Fruit fly (Drosophila melanogaster) S2 (cell line): Measurements from ENCODE around the gene Vps13B.

Experiments
- CG8478 ChIP-seq: fragments of >200 bp; optimal IDR thresholded peaks from 2 replicates; lab custom pipeline; 2018
- CTCF ChIP-seq, 2 experiments: fragments of >200 bp; optimal IDR thresholded peaks; 2 replicates each; lab custom pipeline; 2018

DNA sequence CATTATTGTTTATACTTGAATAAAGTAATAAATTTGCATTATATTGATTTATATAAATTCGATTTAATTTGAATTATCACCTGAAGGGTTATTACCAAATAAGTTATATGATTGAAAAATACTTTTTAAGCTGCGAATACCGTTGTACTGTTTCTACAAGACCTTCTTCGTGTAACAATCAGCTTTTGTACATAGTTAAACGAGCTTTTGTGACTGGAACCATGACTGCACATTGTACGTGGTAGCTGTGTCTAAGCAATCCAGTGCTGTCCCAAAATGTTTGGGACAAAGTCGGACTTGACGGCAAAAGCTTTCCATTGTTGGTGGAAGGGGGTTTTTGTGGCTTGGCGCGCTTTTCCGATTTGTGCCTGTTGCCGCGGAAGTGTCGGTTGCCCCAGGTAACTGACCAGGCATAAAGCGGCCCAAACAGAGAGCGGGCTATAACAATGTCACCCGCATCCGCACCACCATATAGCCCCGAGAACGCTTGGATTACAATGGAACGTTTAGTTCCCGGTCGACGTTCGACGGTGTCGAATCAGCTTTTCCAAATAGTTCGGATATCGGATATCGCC, 28.1 kb upstream of the Vps13B start, which contains the start of gene CG31036:
- TF ChIP-seq CTCF (optimal IDR thresholded peaks at IDR 0.05; lab: Kevin White, UChicago), result no peak
- TF ChIP-seq CG8478 (lab: Kevin White, UChicago), result no peak
